Worm (Caenorhabditis elegans) whole organism, young adult: Measurements from ENCODE around the gene math-33.
A peak's percentile ranks its signal among the peaks of the same experiment; 100 is the strongest.

ENCODE experiments used
- B0336.3 ChIP-seq: fragments of 200-800 bp; sonication (Bioruptor generic); IDR thresholded peaks from 2 replicates; pipeline ENCODE4 v1.3.6; 2022; ENCODE audit warnings: missing genetic modification characterization, missing compliant biosample characterization
- C17E4.6 ChIP-seq: fragments of 200-800 bp; sonication (Bioruptor generic); IDR thresholded peaks from 2 replicates; pipeline ENCODE4 v1.3.6; 2022; ENCODE audit warnings: missing genetic modification reagents, missing genetic modification characterization, missing compliant biosample characterization
- D2030.7 ChIP-seq: fragments of 200-800 bp; sonication (Bioruptor generic); IDR thresholded peaks from 2 replicates; pipeline ENCODE4 v1.3.6; 2022; ENCODE audit warnings: missing genetic modification reagents, missing genetic modification characterization, missing compliant biosample characterization
- F23B12.7 ChIP-seq: sonication (generic microtip); optimal IDR thresholded peaks from 2 replicates; lab custom pipeline; 2017; ENCODE audit warnings: missing genetic modification characterization, mild to moderate bottlenecking, missing compliant biosample characterization, antibody characterized with exemption, moderate library complexity; ENCODE audit not compliant: insufficient read depth
- F33H1.4 ChIP-seq: fragments of 200-800 bp; sonication (Bioruptor generic); IDR thresholded peaks from 2 replicates; pipeline ENCODE4 v1.3.6; 2022; ENCODE audit warnings: missing genetic modification reagents, missing genetic modification characterization, missing compliant biosample characterization
- T26A5.8 ChIP-seq: sonication (generic microtip); optimal IDR thresholded peaks from 2 replicates; lab custom pipeline; 2016; ENCODE audit warnings: missing genetic modification characterization, missing compliant biosample characterization
- Y53F4B.3 ChIP-seq: fragments of 200-800 bp; sonication (Bioruptor generic); IDR thresholded peaks from 2 replicates; pipeline ENCODE4 v1.3.6; 2022; ENCODE audit warnings: missing genetic modification reagents, missing genetic modification characterization, missing compliant biosample characterization
- Y53G8AR.9 ChIP-seq: fragments of 200-800 bp; sonication (Bioruptor generic); conservative IDR thresholded peaks from 2 replicates; pipeline ENCODE4 v1.3.6; 2022; ENCODE audit warnings: missing genetic modification reagents, missing genetic modification characterization, missing compliant biosample characterization
- Y67H2A.10 ChIP-seq: fragments of 200-800 bp; sonication (Bioruptor generic); conservative IDR thresholded peaks from 2 replicates; pipeline ENCODE4 v1.3.6; 2022; ENCODE audit warnings: missing genetic modification reagents, missing genetic modification characterization, missing compliant biosample characterization
- ZK185.1 ChIP-seq: sonication (generic microtip); optimal IDR thresholded peaks from 2 replicates; lab custom pipeline; 2016; ENCODE audit warnings: mild to moderate bottlenecking, missing genetic modification characterization, missing compliant biosample characterization; ENCODE audit not compliant: poor library complexity, severe bottlenecking
- ama-1 ChIP-seq, 3 experiments: fragments of 150-350 bp in 1 of 3; sonication (generic microtip) in 2 of 3; optimal IDR thresholded peaks; 2 replicates each; lab custom pipeline; 2014 to 2018; ENCODE audit warnings: missing biosample characterization in 2 of 3, missing genetic modification characterization in 2 of 3, missing genetic modification reagents in 2 of 3
- aptf-3 ChIP-seq: fragments of 200-800 bp; sonication (Bioruptor generic); IDR thresholded peaks from 2 replicates; pipeline ENCODE4 v1.3.6; 2022; ENCODE audit warnings: missing genetic modification characterization, missing compliant biosample characterization
- attf-3 ChIP-seq: fragments of 200-800 bp; sonication (Bioruptor generic); conservative IDR thresholded peaks from 2 replicates; pipeline ENCODE4 v1.3.6; 2022; ENCODE audit warnings: missing genetic modification reagents, missing genetic modification characterization, missing compliant biosample characterization
- attf-5 ChIP-seq: fragments of 200-800 bp; sonication (Bioruptor generic); optimal IDR thresholded peaks from 2 replicates; lab custom pipeline; 2018; ENCODE audit warnings: mild to moderate bottlenecking, missing genetic modification characterization, missing compliant biosample characterization
- bed-1 ChIP-seq: fragments of 200-800 bp; sonication (Bioruptor generic); IDR thresholded peaks from 2 replicates; pipeline ENCODE4 v1.3.6; 2022; ENCODE audit warnings: missing genetic modification reagents, missing genetic modification characterization, missing compliant biosample characterization
- ceh-100 ChIP-seq: fragments of 200-800 bp; sonication (Bioruptor generic); IDR thresholded peaks from 2 replicates; pipeline ENCODE4 v1.3.6; 2022; ENCODE audit warnings: missing genetic modification reagents, missing genetic modification characterization, missing compliant biosample characterization
- ceh-40 ChIP-seq: fragments of 200-800 bp; sonication (Bioruptor generic); IDR thresholded peaks from 2 replicates; pipeline ENCODE4 v1.3.6; 2022; ENCODE audit warnings: missing genetic modification characterization, missing compliant biosample characterization
- ceh-58 ChIP-seq: fragments of 200-800 bp; sonication (Bioruptor generic); IDR thresholded peaks from 2 replicates; pipeline ENCODE4 v1.3.6; 2022; ENCODE audit warnings: missing genetic modification characterization, missing compliant biosample characterization
- ceh-79 ChIP-seq: sonication (generic microtip); optimal IDR thresholded peaks from 2 replicates; lab custom pipeline; 2017; ENCODE audit warnings: mild to moderate bottlenecking, missing genetic modification characterization, missing compliant biosample characterization
- dox-1 ChIP-seq: fragments of 200-800 bp; sonication (Bioruptor generic); IDR thresholded peaks from 2 replicates; pipeline ENCODE4 v1.3.6; 2022; ENCODE audit warnings: missing genetic modification reagents, missing genetic modification characterization, missing compliant biosample characterization
- dpff-1 ChIP-seq: sonication (generic microtip); optimal IDR thresholded peaks from 2 replicates; lab custom pipeline; 2017; ENCODE audit warnings: mild to moderate bottlenecking, missing genetic modification characterization, missing compliant biosample characterization
- dpl-1 ChIP-seq: fragments of 150-350 bp; optimal IDR thresholded peaks from 2 replicates; lab custom pipeline; 2014; ENCODE audit warnings: missing biosample characterization, missing genetic modification reagents, missing genetic modification characterization
- efl-1 ChIP-seq: fragments of 150-350 bp; optimal IDR thresholded peaks from 2 replicates; lab custom pipeline; 2014; ENCODE audit warnings: missing biosample characterization, missing genetic modification reagents, missing genetic modification characterization
- egl-44 ChIP-seq: fragments of 200-800 bp; sonication (Bioruptor generic); IDR thresholded peaks from 2 replicates; pipeline ENCODE4 v1.3.6; 2022; ENCODE audit warnings: missing genetic modification reagents, missing genetic modification characterization, missing compliant biosample characterization
- egrh-3 ChIP-seq: fragments of 200-800 bp; sonication (Bioruptor generic); IDR thresholded peaks from 2 replicates; pipeline ENCODE4 v1.3.6; 2022; ENCODE audit warnings: missing genetic modification reagents, missing genetic modification characterization, missing compliant biosample characterization
- fkh-3 ChIP-seq: sonication (generic microtip); optimal IDR thresholded peaks from 2 replicates; lab custom pipeline; 2016; ENCODE audit warnings: mild to moderate bottlenecking, missing genetic modification characterization, missing compliant biosample characterization
- gei-17 ChIP-seq: fragments of 200-800 bp; sonication (Bioruptor generic); optimal IDR thresholded peaks from 2 replicates; lab custom pipeline; 2018; ENCODE audit warnings: mild to moderate bottlenecking, missing genetic modification characterization, missing compliant biosample characterization
- hmg-1.2 ChIP-seq: fragments of 200-800 bp; sonication (Bioruptor generic); IDR thresholded peaks from 2 replicates; pipeline ENCODE4 v1.3.6; 2022; ENCODE audit warnings: missing genetic modification reagents, missing genetic modification characterization, missing compliant biosample characterization
- hmg-20 ChIP-seq: fragments of 200-800 bp; sonication (Bioruptor generic); IDR thresholded peaks from 2 replicates; pipeline ENCODE4 v1.3.6; 2022; ENCODE audit warnings: missing genetic modification reagents, missing genetic modification characterization, missing compliant biosample characterization
- hrde-1 ChIP-seq: sonication (generic microtip); optimal IDR thresholded peaks from 2 replicates; lab custom pipeline; 2016; ENCODE audit warnings: missing genetic modification characterization, mild to moderate bottlenecking, missing compliant biosample characterization, moderate library complexity, missing genotype, missing genetic modification reagents, borderline replicate concordance
- hsf-1 ChIP-seq: fragments of 200-800 bp; sonication (Bioruptor generic); IDR thresholded peaks from 2 replicates; pipeline ENCODE4 v1.3.6; 2022; ENCODE audit warnings: missing genetic modification reagents, missing genetic modification characterization, missing compliant biosample characterization
- lin-26 ChIP-seq: fragments of 200-800 bp; sonication (Bioruptor generic); IDR thresholded peaks from 2 replicates; pipeline ENCODE4 v1.3.6; 2022; ENCODE audit warnings: missing genetic modification reagents, missing genetic modification characterization, missing compliant biosample characterization
- lin-35 ChIP-seq, 3 experiments: fragments of 150-350 bp in 2 of 3; sonication (generic microtip) in 1 of 3; optimal IDR thresholded peaks; 2 replicates each; lab custom pipeline; 2014 to 2018; ENCODE audit warnings: missing biosample characterization in 3 of 3, missing genetic modification characterization in 3 of 3, missing genetic modification reagents in 3 of 3
- lsl-1 ChIP-seq: fragments of 200-800 bp; sonication (Bioruptor generic); optimal IDR thresholded peaks from 2 replicates; lab custom pipeline; 2018; ENCODE audit warnings: mild to moderate bottlenecking, missing genetic modification characterization, moderate library complexity, missing compliant biosample characterization
- madf-8 ChIP-seq: fragments of 200-800 bp; sonication (Bioruptor generic); conservative IDR thresholded peaks from 2 replicates; pipeline ENCODE4 v1.3.6; 2022; ENCODE audit warnings: missing genetic modification reagents, missing genetic modification characterization, missing compliant biosample characterization
- nfya-2 ChIP-seq: fragments of 200-800 bp; sonication (Bioruptor generic); IDR thresholded peaks from 2 replicates; pipeline ENCODE4 v1.3.6; 2022; ENCODE audit warnings: missing genetic modification reagents, missing genetic modification characterization, missing compliant biosample characterization
- nfyb-1 ChIP-seq: fragments of 200-800 bp; sonication (Bioruptor generic); IDR thresholded peaks from 2 replicates; pipeline ENCODE4 v1.3.6; 2022; ENCODE audit warnings: missing genetic modification reagents, missing genetic modification characterization, missing compliant biosample characterization
- nhr-80 ChIP-seq: sonication (generic microtip); optimal IDR thresholded peaks from 2 replicates; lab custom pipeline; 2016; ENCODE audit warnings: missing genetic modification characterization, missing compliant biosample characterization
- pbrm-1 ChIP-seq: fragments of 200-800 bp; sonication (Bioruptor generic); IDR thresholded peaks from 2 replicates; pipeline ENCODE4 v1.3.6; 2022; ENCODE audit warnings: missing genetic modification reagents, missing genetic modification characterization, missing compliant biosample characterization
- snpc-1.3 ChIP-seq: sonication (generic microtip); optimal IDR thresholded peaks from 2 replicates; lab custom pipeline; 2017; ENCODE audit warnings: missing genetic modification characterization, mild to moderate bottlenecking, missing compliant biosample characterization, antibody characterized with exemption, moderate library complexity, missing genotype, missing genetic modification reagents; ENCODE audit not compliant: insufficient read depth
- somi-1 ChIP-seq: fragments of 200-800 bp; sonication (Bioruptor generic); optimal IDR thresholded peaks from 2 replicates; lab custom pipeline; 2018; ENCODE audit warnings: mild to moderate bottlenecking, missing genetic modification characterization, missing compliant biosample characterization
- tbx-9 ChIP-seq: sonication (generic microtip); optimal IDR thresholded peaks from 2 replicates; lab custom pipeline; 2016; ENCODE audit warnings: borderline replicate concordance, missing genetic modification characterization, inconsistent platforms, missing compliant biosample characterization
- zfh-2 ChIP-seq: fragments of 200-800 bp; sonication (Bioruptor generic); conservative IDR thresholded peaks from 2 replicates; pipeline ENCODE4 v1.3.6; 2022; ENCODE audit warnings: missing genetic modification reagents, missing genetic modification characterization, missing compliant biosample characterization
- ztf-28 ChIP-seq: fragments of 200-800 bp; sonication (Bioruptor generic); IDR thresholded peaks from 2 replicates; pipeline ENCODE4 v1.3.6; 2022; ENCODE audit warnings: missing genetic modification reagents, missing genetic modification characterization, missing compliant biosample characterization
- ztf-6 ChIP-seq: fragments of 200-800 bp; sonication (Bioruptor generic); IDR thresholded peaks from 2 replicates; pipeline ENCODE4 v1.3.6; 2022; ENCODE audit warnings: missing genetic modification reagents, missing genetic modification characterization, missing compliant biosample characterization

Gene math-33

ce11 chrV:11133516-11133915, 19.8 kb downstream of the math-33 start:
- TF ChIP-seq lin-35 (GFP tag; optimal IDR thresholded peaks at IDR 0.05; lab: Kevin White, UChicago) = no peak
- TF ChIP-seq zfh-2 (GFP tag; lab: Robert Waterston, UW) = no peak
- TF ChIP-seq egl-44 (GFP tag; lab: Robert Waterston, UW) = no peak
- TF ChIP-seq bed-1 = no peak
- no peak for TF ChIP-seq ceh-79 (tag; lab: Kevin White, UChicago)
- no peak for TF ChIP-seq hsf-1 (GFP tag; lab: Robert Waterston, UW)
- TF ChIP-seq hmg-20 (GFP tag; lab: Robert Waterston, UW) = no peak
- TF ChIP-seq ama-1 (optimal IDR thresholded peaks at IDR 0.05; lab: Kevin White, UChicago) = no peak
- TF ChIP-seq ama-1 (GFP tag; optimal IDR thresholded peaks at IDR 0.05; lab: Kevin White, UChicago) = no peak
- no peak for TF ChIP-seq F23B12.7
- TF ChIP-seq hrde-1 (tag; lab: Kevin White, UChicago) = no peak
- no peak for TF ChIP-seq C17E4.6 (GFP tag; lab: Robert Waterston, UW)
- TF ChIP-seq B0336.3 (GFP tag; lab: Robert Waterston, UW) = no peak
- TF ChIP-seq dpl-1 (GFP tag; lab: Kevin White, UChicago) = no peak
- no peak for TF ChIP-seq D2030.7 (GFP tag; lab: Robert Waterston, UW)
- TF ChIP-seq somi-1 (GFP tag; lab: Kevin White, UChicago) = no peak
- TF ChIP-seq ceh-40 (GFP tag; lab: Robert Waterston, UW) = no peak
- TF ChIP-seq dox-1 (GFP tag; lab: Robert Waterston, UW) = no peak
- TF ChIP-seq ztf-6 (GFP tag; lab: Robert Waterston, UW) = no peak
- TF ChIP-seq T26A5.8 = no peak
- no peak for TF ChIP-seq lsl-1 (GFP tag; lab: Kevin White, UChicago)

ce11 chrV:11134296-11134695, 20.6 kb downstream of the math-33 start, which contains the start of gene glb-3:
TSS of gene glb-3 (plus strand) at chrV:11134596.
- TF ChIP-seq lin-35 (GFP tag; optimal IDR thresholded peaks at IDR 0.05; lab: Kevin White, UChicago) (no peak), nfya-2 (GFP tag; lab: Robert Waterston, UW) (no peak)

- TF ChIP-seq hmg-1.2 (peak; percentile 19; the same call in 1 of the 2 replicates), snpc-1.3 (tag; lab: Kevin White, UChicago) (no peak), lin-35 (GFP tag; optimal IDR thresholded peaks at IDR 0.05; lab: Kevin White, UChicago) (no peak), efl-1 (GFP tag; lab: Kevin White, UChicago) (no peak), Y67H2A.10 (no peak), nhr-80 (tag; lab: Kevin White, UChicago) (peak; percentile 44), attf-5 (GFP tag; lab: Kevin White, UChicago) (peak; percentile 47), dpff-1 (tag; lab: Kevin White, UChicago) (no peak), egrh-3 (GFP tag; lab: Robert Waterston, UW) (no peak), gei-17 (GFP tag; lab: Kevin White, UChicago) (no peak), nfyb-1 (GFP tag; lab: Robert Waterston, UW) (no peak)
These were observed 26.6 kb downstream of the math-33 start for ce11 chrV:11140326-11140725.

- TF ChIP-seq ztf-28 (GFP tag; lab: Robert Waterston, UW) = no peak
- no peak for TF ChIP-seq ZK185.1 (tag; lab: Kevin White, UChicago)
- TF ChIP-seq hsf-1 (GFP tag; lab: Robert Waterston, UW) = no peak
- TF ChIP-seq ceh-58 = no peak
- no peak for TF ChIP-seq attf-3 (GFP tag; lab: Robert Waterston, UW)
- no peak for TF ChIP-seq pbrm-1
- no peak for TF ChIP-seq C17E4.6 (GFP tag; lab: Robert Waterston, UW)
- no peak for TF ChIP-seq lin-26 (GFP tag; lab: Robert Waterston, UW)
- no peak for TF ChIP-seq madf-8 (GFP tag; lab: Robert Waterston, UW)
- TF ChIP-seq ceh-100 (GFP tag; lab: Robert Waterston, UW) = no peak
- no peak for TF ChIP-seq F33H1.4 (GFP tag; lab: Robert Waterston, UW)
- TF ChIP-seq fkh-3 (tag; lab: Kevin White, UChicago) = no peak
- no peak for TF ChIP-seq aptf-3 (GFP tag; lab: Robert Waterston, UW)
- TF ChIP-seq Y53F4B.3 (GFP tag; lab: Robert Waterston, UW) = no peak
- no peak for TF ChIP-seq Y53G8AR.9 (GFP tag; lab: Robert Waterston, UW)
- TF ChIP-seq tbx-9 (tag; lab: Kevin White, UChicago) = no peak
- TF ChIP-seq B0336.3 (GFP tag; lab: Robert Waterston, UW) = no peak
These were observed 27.5 kb downstream of the math-33 start, which contains the start of gene folt-1 for ce11 chrV:11141179-11141578. TSS of gene folt-1 (plus strand) at chrV:11141479.
